Fruit fly (Drosophila melanogaster) whole organism, adult: ENCODE results near the gene mRpL12.

Source experiments
- CG11617 ChIP-seq: fragments of 200-800 bp; sonication (Bioruptor generic); optimal IDR thresholded peaks from 2 replicates; lab custom pipeline; 2017; ENCODE audit warnings: mild to moderate bottlenecking, missing biosample characterization, missing genetic modification reagents, missing genetic modification characterization
- CG12768 ChIP-seq: fragments of 200-800 bp; sonication (Bioruptor generic); optimal IDR thresholded peaks from 2 replicates; lab custom pipeline; 2017; ENCODE audit warnings: missing biosample characterization, missing genetic modification characterization, mild to moderate bottlenecking, moderate library complexity, missing genetic modification reagents
- CG14711 ChIP-seq: fragments of 200-800 bp; sonication (Bioruptor generic); optimal IDR thresholded peaks from 2 replicates; lab custom pipeline; 2018; ENCODE audit warnings: missing biosample characterization, mild to moderate bottlenecking, missing genetic modification characterization, moderate library complexity
- CG1620 ChIP-seq: fragments of 200-800 bp; sonication (Bioruptor generic); optimal IDR thresholded peaks from 2 replicates; lab custom pipeline; 2016; ENCODE audit warnings: missing biosample characterization, missing genetic modification characterization
- CG33017 ChIP-seq: fragments of 200-800 bp; sonication (Bioruptor generic); optimal IDR thresholded peaks from 2 replicates; lab custom pipeline; 2018; ENCODE audit warnings: missing biosample characterization, mild to moderate bottlenecking, missing genetic modification characterization, moderate library complexity
- CG5204 ChIP-seq: fragments of 200-800 bp; sonication (Bioruptor generic); optimal IDR thresholded peaks from 2 replicates; lab custom pipeline; 2016; ENCODE audit warnings: missing biosample characterization, missing genetic modification characterization
- CG7045 ChIP-seq: fragments of 200-800 bp; sonication (Bioruptor generic); optimal IDR thresholded peaks from 2 replicates; lab custom pipeline; 2017; ENCODE audit warnings: missing biosample characterization, mild to moderate bottlenecking, missing genetic modification characterization
- CG7101 ChIP-seq: fragments of 200-800 bp; sonication (Bioruptor generic); optimal IDR thresholded peaks from 2 replicates; lab custom pipeline; 2018; ENCODE audit warnings: missing biosample characterization, mild to moderate bottlenecking, missing genetic modification characterization, moderate library complexity
- Clk ChIP-seq: fragments of 200-800 bp; sonication (Bioruptor generic); optimal IDR thresholded peaks from 2 replicates; lab custom pipeline; 2017; ENCODE audit warnings: missing biosample characterization, missing genetic modification characterization
- Crg-1 ChIP-seq: fragments of 200-800 bp; sonication (Bioruptor generic); optimal IDR thresholded peaks from 2 replicates; lab custom pipeline; 2016; ENCODE audit warnings: missing biosample characterization, missing genetic modification characterization
- Hr96 ChIP-seq: fragments of 200-800 bp; sonication (Bioruptor generic); optimal IDR thresholded peaks from 2 replicates; lab custom pipeline; 2016; ENCODE audit warnings: missing biosample characterization, missing genetic modification characterization
- Mnt ChIP-seq: fragments of 200-800 bp; sonication (Bioruptor generic); optimal IDR thresholded peaks from 2 replicates; lab custom pipeline; 2016; ENCODE audit warnings: missing biosample characterization, mild to moderate bottlenecking, missing genetic modification characterization
- bab1 ChIP-seq: fragments of 200-800 bp; sonication (Bioruptor generic); optimal IDR thresholded peaks from 3 replicates; lab custom pipeline; 2019; ENCODE audit warnings: missing biosample characterization, mild to moderate bottlenecking, missing genetic modification characterization, moderate library complexity
- cic ChIP-seq: fragments of 200-800 bp; sonication (Bioruptor generic); optimal IDR thresholded peaks from 2 replicates; lab custom pipeline; 2017; ENCODE audit warnings: missing biosample characterization, mild to moderate bottlenecking, missing genetic modification characterization, moderate library complexity
- cnc ChIP-seq, 2 experiments: fragments of >200 bp; optimal IDR thresholded peaks; 2 replicates each; lab custom pipeline; 2017
- kay ChIP-seq: fragments of 200-800 bp; sonication (Bioruptor generic); peaks from one replicate; lab custom pipeline; 2016; ENCODE audit warnings: missing biosample characterization, missing genetic modification characterization, borderline replicate concordance
- ovo ChIP-seq: fragments of 200-800 bp; sonication (Bioruptor generic); optimal IDR thresholded peaks from 2 replicates; lab custom pipeline; 2016; ENCODE audit warnings: missing biosample characterization, missing genetic modification characterization
- pad ChIP-seq: fragments of 200-800 bp; sonication (Bioruptor generic); optimal IDR thresholded peaks from 3 replicates; lab custom pipeline; 2017; ENCODE audit warnings: missing biosample characterization, missing genetic modification characterization, mild to moderate bottlenecking, moderate library complexity, missing genetic modification reagents
- tj ChIP-seq: fragments of 200-800 bp; sonication (Bioruptor generic); optimal IDR thresholded peaks from 3 replicates; lab custom pipeline; 2017; ENCODE audit warnings: missing biosample characterization, mild to moderate bottlenecking, missing genetic modification characterization, moderate library complexity
- toe ChIP-seq: fragments of 200-800 bp; sonication (Bioruptor generic); optimal IDR thresholded peaks from 2 replicates; lab custom pipeline; 2016; ENCODE audit warnings: missing biosample characterization, missing genetic modification characterization

The mRpL12 gene

dm6 chr3L:8990128-8990527 lies 33.5 kb downstream of the mRpL12 start, which contains the start of gene CG5280:
TSS of gene CG5280 (minus strand) at chr3L:8990228.
- TF ChIP-seq kay = peak; percentile 76
- no peak for TF ChIP-seq ovo

DNA sequence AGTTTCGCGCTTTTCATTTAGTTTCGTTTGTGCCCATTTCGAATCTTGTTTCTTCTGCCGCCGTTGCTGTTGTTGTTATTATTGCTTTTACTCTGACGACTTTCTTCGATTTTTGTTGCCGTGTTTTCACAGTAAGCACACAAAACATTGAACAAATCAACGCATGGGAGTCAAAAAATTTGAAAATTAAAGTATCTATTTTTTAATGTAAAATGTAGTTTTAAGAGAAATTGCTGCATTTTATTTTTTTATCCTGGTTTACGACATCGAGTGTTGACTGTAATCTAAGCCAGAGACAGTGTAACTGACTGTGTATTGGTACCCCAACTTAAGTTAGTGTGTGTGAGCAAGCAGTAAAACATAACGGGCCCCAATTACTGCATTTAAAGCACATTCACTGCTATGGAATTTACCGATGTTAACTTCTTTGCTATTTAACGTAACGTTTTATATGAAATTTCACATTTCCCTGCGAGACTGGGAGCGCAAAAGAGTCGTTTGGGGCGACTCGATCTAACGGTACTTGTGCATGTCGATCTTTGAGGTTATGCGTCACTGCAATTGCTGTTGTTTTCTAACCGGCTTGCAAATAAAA lies 39.7 kb downstream of the mRpL12 start:
- TF ChIP-seq CG7101 (peak; percentile 90), CG1620 (GFP tag; lab: Kevin White, UChicago) (peak; percentile 74), Crg-1 (peak; percentile 37), Clk (GFP tag; lab: Kevin White, UChicago) (peak; percentile 51), cnc (optimal IDR thresholded peaks at IDR 0.05; lab: Kevin White, UChicago) (no peak), CG33017 (peak; percentile 90), ovo (peak; percentile 96), pad (GFP tag; lab: Kevin White, UChicago) (peak; percentile 80), CG12768 (GFP tag; lab: Kevin White, UChicago) (peak; percentile 59), CG14711 (peak; percentile 89), CG11617 (GFP tag; lab: Kevin White, UChicago) (peak; percentile 64), Mnt (GFP tag; lab: Kevin White, UChicago) (peak; percentile 57), CG7045 (peak; percentile 64), bab1 (GFP tag; lab: Kevin White, UChicago) (peak; percentile 96), toe (GFP tag; lab: Kevin White, UChicago) (no peak), tj (peak; percentile 33), kay (no peak), cic (GFP tag; lab: Kevin White, UChicago) (no peak)

dm6 chr3L:8996899-8997685 lies 40.5 kb downstream of the mRpL12 start:
- TF ChIP-seq CG1620 (GFP tag; lab: Kevin White, UChicago) = no peak
- peak; percentile 42 for TF ChIP-seq cic (GFP tag; lab: Kevin White, UChicago)
- no peak for TF ChIP-seq Clk (GFP tag; lab: Kevin White, UChicago)
- peak; percentile 49 for TF ChIP-seq CG12768 (GFP tag; lab: Kevin White, UChicago)
- TF ChIP-seq Hr96 (GFP tag; lab: Kevin White, UChicago) = no peak
- peak; percentile 91 for TF ChIP-seq tj
- peak; percentile 55 for TF ChIP-seq CG11617 (GFP tag; lab: Kevin White, UChicago)
- TF ChIP-seq CG14711 = no peak
- no peak for TF ChIP-seq cnc (optimal IDR thresholded peaks at IDR 0.05; lab: Kevin White, UChicago)
- TF ChIP-seq Crg-1 = no peak
- peak; percentile 99 for TF ChIP-seq pad (GFP tag; lab: Kevin White, UChicago)
- TF ChIP-seq CG33017 = no peak
- TF ChIP-seq CG7045 = no peak
- TF ChIP-seq CG5204 (GFP tag; lab: Kevin White, UChicago) = no peak
- TF ChIP-seq ovo = peak; percentile 85

- no peak for TF ChIP-seq pad (GFP tag; lab: Kevin White, UChicago)
- no peak for TF ChIP-seq CG33017
- TF ChIP-seq tj = peak; percentile 17
- TF ChIP-seq toe (GFP tag; lab: Kevin White, UChicago) = peak; percentile 46
- no peak for TF ChIP-seq kay
- TF ChIP-seq CG11617 (GFP tag; lab: Kevin White, UChicago) = peak; percentile 4
- TF ChIP-seq bab1 (GFP tag; lab: Kevin White, UChicago) = peak; percentile 74
- TF ChIP-seq Mnt (GFP tag; lab: Kevin White, UChicago) = peak; percentile 55
- no peak for TF ChIP-seq CG12768 (GFP tag; lab: Kevin White, UChicago)
- peak; percentile 62 for TF ChIP-seq CG1620 (GFP tag; lab: Kevin White, UChicago)
- peak; percentile 6 for TF ChIP-seq CG14711
- TF ChIP-seq ovo = peak; percentile 57
These were observed 41.2 kb downstream of the mRpL12 start, which contains the start of the genes smg and CG5087 for dm6 chr3L:8997686-8998239. TSS of gene smg (minus strand) at chr3L:8997989. TSS of gene CG5087 (plus strand) at chr3L:8998184.

DNA sequence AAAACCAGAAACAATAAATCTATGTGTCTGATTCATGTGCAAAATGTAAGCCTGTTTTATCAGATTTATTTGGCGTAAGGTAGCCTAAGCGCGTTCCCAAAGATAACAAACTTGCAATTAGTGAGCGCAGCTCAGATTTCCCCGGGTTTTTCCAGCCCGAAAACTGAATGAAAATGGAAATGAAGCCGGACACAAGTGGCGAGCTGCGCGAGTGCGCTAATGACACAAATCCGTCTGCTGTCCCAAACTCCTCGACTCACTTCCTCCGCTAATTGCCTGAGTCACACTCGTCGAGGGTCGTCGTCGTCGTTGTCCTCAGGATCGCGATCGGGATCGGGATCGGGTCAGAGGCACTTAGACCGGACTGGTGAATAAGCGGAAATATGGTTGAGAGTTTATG lies 45.9 kb downstream of the mRpL12 start:
- TF ChIP-seq cnc (optimal IDR thresholded peaks at IDR 0.05; lab: Kevin White, UChicago) = no peak

DNA sequence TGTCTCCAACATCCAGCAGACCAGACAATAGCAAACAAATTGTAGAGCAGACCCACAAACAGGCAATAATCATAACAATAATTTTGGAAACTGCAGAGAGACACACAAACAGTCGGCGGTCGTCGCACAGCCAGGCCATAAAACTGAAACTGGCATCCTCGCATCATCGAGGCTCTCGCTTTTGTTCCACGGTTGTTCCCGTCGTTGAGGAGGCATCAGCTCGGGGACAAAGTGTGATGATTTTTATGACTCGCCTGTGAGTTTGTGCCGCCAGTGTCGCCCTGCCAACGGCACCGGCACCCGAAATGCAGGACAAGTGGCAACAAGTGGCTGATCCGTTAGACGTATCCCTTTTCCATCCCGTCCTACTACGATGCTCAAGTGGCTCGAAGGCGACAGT lies 46.8 kb downstream of the mRpL12 start:
- TF ChIP-seq bab1 (GFP tag; lab: Kevin White, UChicago) (no peak), toe (GFP tag; lab: Kevin White, UChicago) (no peak), CG5204 (GFP tag; lab: Kevin White, UChicago) (no peak), CG14711 (no peak), CG33017 (no peak), CG7101 (no peak), kay (no peak), CG7045 (no peak), ovo (no peak), CG1620 (GFP tag; lab: Kevin White, UChicago) (no peak)

- no peak for TF ChIP-seq bab1 (GFP tag; lab: Kevin White, UChicago)
- TF ChIP-seq Mnt (GFP tag; lab: Kevin White, UChicago) = no peak
- no peak for TF ChIP-seq ovo
- no peak for TF ChIP-seq CG5204 (GFP tag; lab: Kevin White, UChicago)
- TF ChIP-seq Crg-1 = no peak
- TF ChIP-seq CG7045 = no peak
- TF ChIP-seq CG7101 = no peak
- no peak for TF ChIP-seq CG33017
- TF ChIP-seq tj = no peak
- no peak for TF ChIP-seq pad (GFP tag; lab: Kevin White, UChicago)
- TF ChIP-seq cnc (optimal IDR thresholded peaks at IDR 0.05; lab: Kevin White, UChicago) = no peak
- no peak for TF ChIP-seq kay
- TF ChIP-seq CG1620 (GFP tag; lab: Kevin White, UChicago) = no peak
- TF ChIP-seq Hr96 (GFP tag; lab: Kevin White, UChicago) = no peak
- TF ChIP-seq CG14711 = no peak
- TF ChIP-seq toe (GFP tag; lab: Kevin White, UChicago) = no peak
- TF ChIP-seq CG12768 (GFP tag; lab: Kevin White, UChicago) = no peak
- TF ChIP-seq cic (GFP tag; lab: Kevin White, UChicago) = no peak
These were observed 48.2 kb downstream of the mRpL12 start, which contains the start of gene Doc3 for dm6 chr3L:9004788-9005246. TSS of gene Doc3 (plus strand) at chr3L:9005196.
